Fruit fly (Drosophila melanogaster) whole organism, wandering third instar larva: Measurements from ENCODE around the gene CG43773.

Experiments used
- Abd-B ChIP-seq: fragments of >200 bp; optimal IDR thresholded peaks from 2 replicates; lab custom pipeline; 2017; ENCODE audit warnings: missing biosample characterization, missing genetic modification characterization
- CrebA ChIP-seq: fragments of 200-800 bp; sonication (Bioruptor generic); optimal IDR thresholded peaks from 2 replicates; lab custom pipeline; 2016; ENCODE audit warnings: missing biosample characterization, mild to moderate bottlenecking, missing genetic modification characterization, borderline replicate concordance
- Dfd ChIP-seq: fragments of >200 bp; optimal IDR thresholded peaks from 2 replicates; lab custom pipeline; 2017; ENCODE audit warnings: missing biosample characterization, missing genetic modification characterization
- Hnf4 ChIP-seq: fragments of 200-800 bp; sonication (Bioruptor generic); optimal IDR thresholded peaks from 2 replicates; lab custom pipeline; 2016; ENCODE audit warnings: missing biosample characterization, mild to moderate bottlenecking, missing genetic modification characterization
- Hr78 ChIP-seq: fragments of >200 bp; optimal IDR thresholded peaks from 2 replicates; lab custom pipeline; 2017; ENCODE audit warnings: missing biosample characterization, missing genetic modification characterization
- N ChIP-seq: fragments of >200 bp; optimal IDR thresholded peaks from 2 replicates; lab custom pipeline; 2018; ENCODE audit warnings: missing biosample characterization, missing external identifiers, missing genetic modification characterization
- Rel ChIP-seq, 2 experiments: fragments of 200-800 bp; sonication (Bioruptor generic) in 1 of 2; optimal IDR thresholded peaks; 2 replicates in 1 of 2; 3 replicates in 1 of 2; lab custom pipeline; 2016 to 2019; ENCODE audit warnings: mild to moderate bottlenecking in 2 of 2, missing biosample characterization in 2 of 2, missing genetic modification characterization in 2 of 2, moderate library complexity in 1 of 2
- dmrt93B ChIP-seq: fragments of 200-800 bp; sonication (Bioruptor generic); optimal IDR thresholded peaks from 2 replicates; lab custom pipeline; 2018; ENCODE audit warnings: missing biosample characterization, mild to moderate bottlenecking, missing genetic modification characterization
- pan ChIP-seq: fragments of >200 bp; optimal IDR thresholded peaks from 2 replicates; lab custom pipeline; 2017

dm6 chr2L:4003780-4004179 lies 3.7 kb upstream of the CG43773 start, which contains the start of gene CG34176:
- no peak for TF ChIP-seq N (GFP tag; lab: Kevin White, UChicago)
- no peak for TF ChIP-seq Hnf4
- no peak for TF ChIP-seq Abd-B (GFP tag; lab: Kevin White, UChicago)
- no peak for TF ChIP-seq Hr78 (GFP tag; lab: Kevin White, UChicago)
- no peak for TF ChIP-seq CrebA (GFP tag; lab: Kevin White, UChicago)
- no peak for TF ChIP-seq pan (lab: Kevin White, UChicago)
- no peak for TF ChIP-seq Dfd (GFP tag; lab: Kevin White, UChicago)
- no peak for TF ChIP-seq Rel (GFP tag; optimal IDR thresholded peaks at IDR 0.05; lab: Kevin White, UChicago)
- no peak for TF ChIP-seq Rel (tag; optimal IDR thresholded peaks at IDR 0.05; lab: Kevin White, UChicago)
- no peak for TF ChIP-seq dmrt93B
